Worm (Caenorhabditis elegans): ENCODE data around the gene nca-2.

ce11 chrIII:5018116-5018689, 52.8 kb downstream of the nca-2 start, which contains the start of gene wip-1:
- TF ChIP-seq skn-1 (tag; optimal IDR thresholded peaks at IDR 0.05) (no peak), ceh-16 (tag; optimal IDR thresholded peaks at IDR 0.05) (peak; percentile 63), zag-1 (tag; optimal IDR thresholded peaks at IDR 0.05) (peak; percentile 94), dmd-4 (tag; optimal IDR thresholded peaks at IDR 0.05) (peak; percentile 40), ztf-11 (tag; optimal IDR thresholded peaks at IDR 0.05) (no peak), mab-5 (tag; optimal IDR thresholded peaks at IDR 0.05) (peak; percentile 96), elt-1 (tag; optimal IDR thresholded peaks at IDR 0.05) (no peak), nhr-237 (tag; optimal IDR thresholded peaks at IDR 0.05) (peak; percentile 59), egl-27 (tag; optimal IDR thresholded peaks at IDR 0.05) (peak; percentile 71)

Data from whole organism, L2 larva.